Worm (Caenorhabditis elegans) whole organism, mixed stage, embryonic: Measurements from ENCODE around the gene D2024.1.

Experiments
- blmp-1 ChIP-seq: fragments of 150-350 bp; optimal IDR thresholded peaks from 2 replicates; lab custom pipeline; 2014; ENCODE audit warnings: missing biosample characterization, missing genetic modification characterization
- elt-1 ChIP-seq: sonication (generic microtip); optimal IDR thresholded peaks from 2 replicates; lab custom pipeline; 2017; ENCODE audit warnings: missing genetic modification characterization, mild to moderate bottlenecking, missing compliant biosample characterization, antibody characterized with exemption, moderate library complexity, borderline replicate concordance; ENCODE audit not compliant: insufficient read depth
- ham-2 ChIP-seq: fragments of 200-800 bp; sonication (Bioruptor generic); optimal IDR thresholded peaks from 2 replicates; lab custom pipeline; 2018; ENCODE audit warnings: mild to moderate bottlenecking, missing genetic modification characterization, missing compliant biosample characterization
- lin-13 ChIP-seq: fragments of 150-350 bp; optimal IDR thresholded peaks from 2 replicates; lab custom pipeline; 2014; ENCODE audit warnings: missing biosample characterization, missing genetic modification characterization
- mab-5 ChIP-seq: fragments of 150-350 bp; optimal IDR thresholded peaks from 2 replicates; lab custom pipeline; 2014; ENCODE audit warnings: missing biosample characterization, missing genetic modification characterization
- mep-1 ChIP-seq: fragments of 150-350 bp; optimal IDR thresholded peaks from 2 replicates; lab custom pipeline; 2017; ENCODE audit warnings: missing biosample characterization, missing genetic modification reagents, missing genetic modification characterization, inconsistent platforms
- nhr-12 ChIP-seq: fragments of 150-350 bp; optimal IDR thresholded peaks from 2 replicates; lab custom pipeline; 2014; ENCODE audit warnings: missing biosample characterization, missing genetic modification characterization
- nhr-237 ChIP-seq: fragments of 150-350 bp; optimal IDR thresholded peaks from 2 replicates; lab custom pipeline; 2014; ENCODE audit warnings: missing biosample characterization, missing genetic modification characterization
- pha-4 ChIP-seq: fragments of 150-350 bp; optimal IDR thresholded peaks from 2 replicates; lab custom pipeline; 2018; ENCODE audit warnings: missing biosample characterization, missing genetic modification reagents, missing genetic modification characterization
- snpc-4 ChIP-seq: fragments of 150-350 bp; optimal IDR thresholded peaks from 2 replicates; lab custom pipeline; 2014; ENCODE audit warnings: missing biosample characterization, missing genetic modification characterization
- unc-39 ChIP-seq: fragments of 150-350 bp; optimal IDR thresholded peaks from 2 replicates; lab custom pipeline; 2014; ENCODE audit warnings: missing biosample characterization, missing genetic modification characterization

DNA sequence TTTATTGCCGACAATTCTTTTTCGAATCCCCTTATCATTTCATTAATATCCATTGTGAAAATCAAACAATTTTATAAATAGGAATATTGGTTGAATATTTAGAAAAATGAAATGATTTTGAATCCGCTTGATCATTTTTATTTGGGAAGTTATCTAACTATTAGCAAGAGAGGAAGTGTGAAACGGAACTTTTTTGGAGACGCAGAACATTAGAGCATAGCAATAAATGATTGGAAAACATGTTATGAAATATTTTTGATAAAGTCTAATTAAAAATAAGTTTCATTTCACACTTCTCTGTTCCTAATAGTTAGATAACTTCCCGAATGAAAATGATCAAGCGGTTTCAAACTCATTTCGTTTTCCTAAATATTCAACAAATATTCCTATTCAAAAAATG, 40.1 kb downstream of the D2024.1 start, which contains the start of gene F42C5.3:
- TF ChIP-seq unc-39 (no peak), nhr-12 (tag; lab: Kevin White, UChicago) (no peak), lin-13 (tag; lab: Kevin White, UChicago) (no peak), mep-1 (tag; lab: Kevin White, UChicago) (no peak), snpc-4 (tag; lab: Kevin White, UChicago) (no peak), pha-4 (tag; lab: Kevin White, UChicago) (no peak), mab-5 (tag; lab: Kevin White, UChicago) (no peak), nhr-237 (tag; lab: Kevin White, UChicago) (no peak), blmp-1 (tag; lab: Kevin White, UChicago) (no peak), ham-2 (GFP tag; lab: Kevin White, UChicago) (no peak), elt-1 (tag; lab: Kevin White, UChicago) (no peak)
